Fruit fly (Drosophila melanogaster) whole organism, embryonic: ENCODE results near the gene CG12289.
A peak's percentile ranks its signal among the peaks of the same experiment; 100 is the strongest.

ENCODE experiments used
- Abd-B ChIP-seq: fragments of 200-800 bp; sonication (Bioruptor generic); optimal IDR thresholded peaks from 2 replicates; lab custom pipeline; 2018; ENCODE audit warnings: missing biosample characterization, mild to moderate bottlenecking, missing genetic modification characterization, moderate library complexity
- Ada2b ChIP-seq: fragments of 200-800 bp; sonication (Bioruptor generic); IDR thresholded peaks from 2 replicates; pipeline ENCODE4 v1.3.6; 2022; ENCODE audit warnings: missing biosample characterization, missing genetic modification characterization
- CG10267 ChIP-seq: fragments of 200-800 bp; sonication (Bioruptor generic); optimal IDR thresholded peaks from 2 replicates; lab custom pipeline; 2018; ENCODE audit warnings: missing biosample characterization, mild to moderate bottlenecking, missing genetic modification characterization, moderate library complexity
- CG10543 ChIP-seq: fragments of 200-800 bp; sonication (Bioruptor generic); optimal IDR thresholded peaks from 3 replicates; lab custom pipeline; 2017; ENCODE audit warnings: missing biosample characterization, mild to moderate bottlenecking, missing genetic modification characterization, moderate library complexity
- CG10979 ChIP-seq: fragments of 200-800 bp; sonication (Bioruptor generic); optimal IDR thresholded peaks from 2 replicates; lab custom pipeline; 2018; ENCODE audit warnings: missing biosample characterization, mild to moderate bottlenecking, missing genetic modification characterization, moderate library complexity
- CG11085 ChIP-seq: fragments of 200-800 bp; sonication (Bioruptor generic); IDR thresholded peaks from 2 replicates; pipeline ENCODE4 v1.3.6; 2022; ENCODE audit warnings: missing biosample characterization, missing genetic modification characterization
- CG11398 ChIP-seq: fragments of 200-800 bp; sonication (Bioruptor generic); optimal IDR thresholded peaks from 2 replicates; lab custom pipeline; 2016; ENCODE audit warnings: missing biosample characterization, missing genetic modification characterization
- CG11456 ChIP-seq: fragments of 200-800 bp; sonication (Bioruptor generic); IDR thresholded peaks from 3 replicates; pipeline ENCODE4 v1.3.6; 2022; ENCODE audit warnings: missing biosample characterization, missing genetic modification characterization
- CG12071 ChIP-seq: fragments of 200-800 bp; sonication (Bioruptor generic); optimal IDR thresholded peaks from 3 replicates; lab custom pipeline; 2018; ENCODE audit warnings: missing biosample characterization, mild to moderate bottlenecking, missing genetic modification characterization
- CG13287 ChIP-seq: fragments of 200-800 bp; sonication (Bioruptor generic); IDR thresholded peaks from 2 replicates; pipeline ENCODE4 v1.3.6; 2022; ENCODE audit warnings: missing biosample characterization, missing genetic modification characterization; ENCODE audit not compliant: partially characterized antibody
- CG14441 ChIP-seq: fragments of 200-800 bp; sonication (Bioruptor generic); IDR thresholded peaks from 2 replicates; pipeline ENCODE4 v1.3.6; 2022; ENCODE audit warnings: missing biosample characterization, missing genetic modification characterization
- CG17186 ChIP-seq: fragments of 200-800 bp; sonication (Bioruptor generic); optimal IDR thresholded peaks from 3 replicates; lab custom pipeline; 2017; ENCODE audit warnings: missing biosample characterization, missing genetic modification reagents, missing genetic modification characterization
- CG17359 ChIP-seq: fragments of 200-800 bp; sonication (Bioruptor generic); optimal IDR thresholded peaks from 3 replicates; lab custom pipeline; 2018; ENCODE audit warnings: missing biosample characterization, mild to moderate bottlenecking, missing genetic modification characterization, moderate library complexity
- CG17568 ChIP-seq: fragments of 200-800 bp; sonication (Bioruptor generic); optimal IDR thresholded peaks from 2 replicates; lab custom pipeline; 2018; ENCODE audit warnings: missing biosample characterization, mild to moderate bottlenecking, missing genetic modification characterization, moderate library complexity
- CG18262 ChIP-seq: fragments of 200-800 bp; optimal IDR thresholded peaks from 3 replicates; lab custom pipeline; 2019; ENCODE audit warnings: missing biosample characterization, mild to moderate bottlenecking, missing genetic modification characterization, moderate library complexity
- CG18619 ChIP-seq: fragments of 200-800 bp; sonication (Bioruptor generic); optimal IDR thresholded peaks from 3 replicates; lab custom pipeline; 2017; ENCODE audit warnings: missing biosample characterization, mild to moderate bottlenecking, missing genetic modification characterization
- CG2678 ChIP-seq: fragments of 200-800 bp; sonication (Bioruptor generic); optimal IDR thresholded peaks from 3 replicates; lab custom pipeline; 2019; ENCODE audit warnings: missing biosample characterization, mild to moderate bottlenecking, missing genetic modification characterization, moderate library complexity
- CG2889 ChIP-seq: fragments of 200-800 bp; sonication (Bioruptor generic); IDR thresholded peaks from 3 replicates; pipeline ENCODE4 v1.3.6; 2022; ENCODE audit warnings: missing biosample characterization, missing genetic modification characterization
- CG31224 ChIP-seq: fragments of 200-800 bp; sonication (Bioruptor generic); IDR thresholded peaks from 2 replicates; pipeline ENCODE4 v1.3.6; 2022; ENCODE audit warnings: missing biosample characterization, missing genetic modification characterization
- CG31388 ChIP-seq: fragments of 200-800 bp; sonication (Bioruptor generic); optimal IDR thresholded peaks from 2 replicates; lab custom pipeline; 2016; ENCODE audit warnings: missing biosample characterization, missing genetic modification characterization
- CG3726 ChIP-seq: fragments of 200-800 bp; sonication (Bioruptor generic); IDR thresholded peaks from 3 replicates; pipeline ENCODE4, ENCODE4 v1.3.6; 2022; ENCODE audit warnings: missing biosample characterization, missing genetic modification characterization
- CG43689 ChIP-seq: fragments of 200-800 bp; sonication (Bioruptor generic); IDR thresholded peaks from 2 replicates; pipeline ENCODE4 v1.3.6; 2022; ENCODE audit warnings: missing biosample characterization, missing genetic modification characterization
- CG4404 ChIP-seq: fragments of 200-800 bp; sonication (Bioruptor generic); IDR thresholded peaks from 2 replicates; pipeline ENCODE4 v1.3.6; 2022; ENCODE audit warnings: missing biosample characterization, missing genetic modification characterization
- CG6689 ChIP-seq: fragments of 200-800 bp; sonication (Bioruptor generic); IDR thresholded peaks from 2 replicates; pipeline ENCODE4 v1.3.6; 2022; ENCODE audit warnings: missing biosample characterization, missing genetic modification characterization
- CG7271 ChIP-seq: fragments of 200-800 bp; sonication (Bioruptor generic); optimal IDR thresholded peaks from 2 replicates; lab custom pipeline; 2018; ENCODE audit warnings: missing biosample characterization, mild to moderate bottlenecking, missing genetic modification characterization, moderate library complexity
- CG7357 ChIP-seq: fragments of 200-800 bp; sonication (Bioruptor generic); IDR thresholded peaks from 3 replicates; pipeline ENCODE4 v1.3.6; 2022; ENCODE audit warnings: missing biosample characterization, missing genetic modification characterization
- CG9876 ChIP-seq: fragments of 200-800 bp; sonication (Bioruptor generic); optimal IDR thresholded peaks from 2 replicates; lab custom pipeline; 2016; ENCODE audit warnings: missing biosample characterization, missing genetic modification characterization
- Dll ChIP-seq: fragments of 200-800 bp; sonication (Bioruptor generic); IDR thresholded peaks from 4 replicates; pipeline ENCODE4 v1.3.6; 2022; ENCODE audit warnings: missing biosample characterization, missing genetic modification characterization; ENCODE audit not compliant: partially characterized antibody
- Doc2 ChIP-seq: fragments of 200-800 bp; sonication (Bioruptor generic); IDR thresholded peaks from 2 replicates; pipeline ENCODE4 v1.3.6; 2022; ENCODE audit warnings: missing biosample characterization, missing genetic modification characterization
- Drgx ChIP-seq: fragments of 200-800 bp; sonication (Bioruptor generic); IDR thresholded peaks from 2 replicates; pipeline ENCODE4 v1.3.6; 2022; ENCODE audit warnings: missing biosample characterization, missing genetic modification characterization
- Fer1 ChIP-seq: fragments of 200-800 bp; sonication (Bioruptor generic); optimal IDR thresholded peaks from 2 replicates; lab custom pipeline; 2017; ENCODE audit warnings: missing biosample characterization, mild to moderate bottlenecking, missing genetic modification characterization
- Hr39 ChIP-seq: fragments of >200 bp; optimal IDR thresholded peaks from 2 replicates; lab custom pipeline; 2017
- Hr51 ChIP-seq, 2 experiments: fragments of 200-800 bp; sonication (Bioruptor generic); optimal IDR thresholded peaks; 2 replicates in 1 of 2; 3 replicates in 1 of 2; lab custom pipeline; 2016 to 2018; ENCODE audit warnings: missing biosample characterization in 2 of 2, missing genetic modification characterization in 2 of 2, mild to moderate bottlenecking in 1 of 2, moderate library complexity in 1 of 2
- Nf-YB ChIP-seq: fragments of 200-800 bp; sonication (Bioruptor generic); optimal IDR thresholded peaks from 3 replicates; lab custom pipeline; 2019; ENCODE audit warnings: missing biosample characterization, mild to moderate bottlenecking, missing genetic modification characterization, moderate library complexity
- NfI ChIP-seq: fragments of 200-800 bp; sonication (Bioruptor generic); optimal IDR thresholded peaks from 3 replicates; lab custom pipeline; 2018; ENCODE audit warnings: missing biosample characterization, mild to moderate bottlenecking, missing genetic modification characterization, moderate library complexity
- Oli ChIP-seq: fragments of 200-800 bp; sonication (Bioruptor generic); optimal IDR thresholded peaks from 2 replicates; lab custom pipeline; 2018; ENCODE audit warnings: missing biosample characterization, mild to moderate bottlenecking, missing genetic modification characterization, moderate library complexity
- Sin3A ChIP-seq: fragments of >200 bp; optimal IDR thresholded peaks from 2 replicates; lab custom pipeline; 2018
- Stat92E ChIP-seq, 3 experiments: fragments of >200 bp in 2 of 3; fragments of 200-800 bp in 1 of 3; sonication (Bioruptor generic) in 1 of 3; optimal IDR thresholded peaks; 2 replicates each; lab custom pipeline; 2017 to 2019; ENCODE audit warnings: missing biosample characterization in 3 of 3, missing genetic modification characterization in 3 of 3, mild to moderate bottlenecking in 1 of 3, moderate library complexity in 1 of 3
- ap ChIP-seq: fragments of 200-800 bp; sonication (Bioruptor generic); IDR thresholded peaks from 2 replicates; pipeline ENCODE4 v1.3.6; 2022; ENCODE audit warnings: missing biosample characterization, missing genetic modification characterization
- ash1 ChIP-seq: fragments of 200-800 bp; sonication (Bioruptor generic); optimal IDR thresholded peaks from 2 replicates; lab custom pipeline; 2018; ENCODE audit warnings: missing biosample characterization, mild to moderate bottlenecking, missing genetic modification characterization
- bsh ChIP-seq, 2 experiments: fragments of 200-800 bp; sonication (Bioruptor generic); optimal IDR thresholded peaks; 2 replicates each; lab custom pipeline; 2017 to 2018; ENCODE audit warnings: mild to moderate bottlenecking in 2 of 2, missing biosample characterization in 2 of 2, missing genetic modification characterization in 2 of 2, moderate library complexity in 1 of 2
- caup ChIP-seq: fragments of 200-800 bp; sonication (Bioruptor generic); optimal IDR thresholded peaks from 3 replicates; lab custom pipeline; 2017; ENCODE audit warnings: missing biosample characterization, mild to moderate bottlenecking, missing genetic modification characterization, moderate library complexity; ENCODE audit not compliant: severe bottlenecking
- chn ChIP-seq: fragments of 200-800 bp; sonication (Bioruptor generic); optimal IDR thresholded peaks from 2 replicates; lab custom pipeline; 2016; ENCODE audit warnings: missing biosample characterization, missing genetic modification characterization
- dysf ChIP-seq: fragments of 200-800 bp; sonication (Bioruptor generic); IDR thresholded peaks from 3 replicates; pipeline ENCODE4 v1.3.6; 2022; ENCODE audit warnings: missing biosample characterization, missing genetic modification characterization
- lmd ChIP-seq: fragments of 200-800 bp; sonication (Bioruptor generic); IDR thresholded peaks from 2 replicates; pipeline ENCODE4 v1.3.6; 2022; ENCODE audit warnings: missing biosample characterization, missing genetic modification characterization
- nmo ChIP-seq: fragments of 200-800 bp; sonication (Bioruptor generic); optimal IDR thresholded peaks from 2 replicates; lab custom pipeline; 2018; ENCODE audit warnings: missing biosample characterization, mild to moderate bottlenecking, missing genetic modification characterization, moderate library complexity
- phol ChIP-seq: fragments of 200-800 bp; sonication (Bioruptor generic); optimal IDR thresholded peaks from 3 replicates; lab custom pipeline; 2018; ENCODE audit warnings: missing biosample characterization, mild to moderate bottlenecking, missing genetic modification characterization, moderate library complexity
- row ChIP-seq: fragments of 200-800 bp; sonication (Bioruptor generic); IDR thresholded peaks from 3 replicates; pipeline ENCODE4 v1.3.6; 2022; ENCODE audit warnings: missing biosample characterization, missing genetic modification characterization
- trem ChIP-seq: fragments of 200-800 bp; optimal IDR thresholded peaks from 3 replicates; lab custom pipeline; 2019; ENCODE audit warnings: missing biosample characterization, mild to moderate bottlenecking, missing genetic modification characterization, moderate library complexity
- zen ChIP-seq: fragments of 200-800 bp; sonication (Bioruptor generic); optimal IDR thresholded peaks from 3 replicates; lab custom pipeline; 2018; ENCODE audit warnings: missing biosample characterization, mild to moderate bottlenecking, missing genetic modification characterization, moderate library complexity

The CG12289 gene

dm6 chr3L:11465371-11465914 lies 7.2 kb upstream of the CG12289 start, which contains the start of gene Fum3 (continued):
- no peak for TF ChIP-seq CG17568
- peak; percentile 21 for TF ChIP-seq CG2678 (tag; lab: Kevin White, UChicago)
- TF ChIP-seq Oli (tag; lab: Kevin White, UChicago) = no peak
- TF ChIP-seq nmo (GFP tag; lab: Kevin White, UChicago) = peak; percentile 25
- TF ChIP-seq CG7357 = 0 out of 3 replicates have a peak, but pooled peaks have one; percentile 24
- no peak for TF ChIP-seq Hr39 (lab: Kevin White, UChicago)
- no peak for TF ChIP-seq CG11456 (GFP tag; lab: Robert Waterston, UW)
- no peak for TF ChIP-seq Nf-YB (GFP tag; lab: Kevin White, UChicago)
- no peak for TF ChIP-seq Fer1
- TF ChIP-seq CG13287 (GFP tag; lab: Robert Waterston, UW) = no peak
- TF ChIP-seq CG17186 (GFP tag; lab: Kevin White, UChicago) = no peak
- no peak for TF ChIP-seq Doc2 (GFP tag; lab: Robert Waterston, UW)
- peak; percentile 50 for TF ChIP-seq zen
- TF ChIP-seq CG7271 (tag; lab: Kevin White, UChicago) = peak; percentile 59
- no peak for TF ChIP-seq CG31224 (GFP tag; lab: Robert Waterston, UW)
- TF ChIP-seq dysf = peak; percentile 35; the same call in 1 of the 3 replicates
- TF ChIP-seq CG12071 = no peak
- TF ChIP-seq CG4404 (GFP tag; lab: Robert Waterston, UW) = peak; percentile 35; the same call in 1 of the 2 replicates
- no peak for TF ChIP-seq CG9876
- TF ChIP-seq Stat92E (GFP tag; optimal IDR thresholded peaks at IDR 0.05; lab: Kevin White, UChicago) = no peak
- peak; percentile 13 for TF ChIP-seq CG10267
- TF ChIP-seq ap (GFP tag; lab: Robert Waterston, UW) = 0 out of 2 replicates have a peak, but pooled peaks have one; percentile 19
- TF ChIP-seq CG11085 (GFP tag; lab: Robert Waterston, UW) = no peak
- TF ChIP-seq CG10979 = peak; percentile 24
- TF ChIP-seq row = peak; percentile 45
- TF ChIP-seq CG11398 (GFP tag; lab: Kevin White, UChicago) = no peak
- TF ChIP-seq bsh (GFP tag; optimal IDR thresholded peaks at IDR 0.05; lab: Kevin White, UChicago) = peak in 1 of 2 experiments; percentile 12
- TF ChIP-seq Abd-B = no peak
- no peak for TF ChIP-seq NfI (GFP tag; lab: Kevin White, UChicago)
- TF ChIP-seq CG14441 (GFP tag; lab: Robert Waterston, UW) = peak; percentile 13; the same call in 1 of the 2 replicates
- TF ChIP-seq CG31388 (GFP tag; lab: Kevin White, UChicago) = no peak
- no peak for TF ChIP-seq caup (GFP tag; lab: Kevin White, UChicago)
- TF ChIP-seq CG17359 (tag; lab: Kevin White, UChicago) = peak; percentile 27
- TF ChIP-seq CG6689 = peak; percentile 50; the same call in 1 of the 2 replicates
- peak; percentile 29 for TF ChIP-seq phol (tag; lab: Kevin White, UChicago)
- TF ChIP-seq CG18619 (GFP tag; lab: Kevin White, UChicago) = no peak
- no peak for TF ChIP-seq CG43689
- no peak for TF ChIP-seq trem
- TF ChIP-seq Sin3A = no peak
- TF ChIP-seq Ada2b (GFP tag; lab: Robert Waterston, UW) = peak; percentile 37; the same call in 1 of the 2 replicates
- TF ChIP-seq lmd (GFP tag; lab: Robert Waterston, UW) = peak; percentile 27; the same call in 1 of the 2 replicates
- TF ChIP-seq chn (GFP tag; lab: Kevin White, UChicago) = no peak
- no peak for TF ChIP-seq Hr51 (GFP tag; optimal IDR thresholded peaks at IDR 0.05; lab: Kevin White, UChicago)
- TF ChIP-seq CG10543 (GFP tag; lab: Kevin White, UChicago) = no peak
- no peak for TF ChIP-seq CG2889
- TF ChIP-seq Drgx (GFP tag; lab: Robert Waterston, UW) = no peak
- TF ChIP-seq Dll (GFP tag; lab: Robert Waterston, UW) = no peak
- TF ChIP-seq CG3726 = no peak
- peak; percentile 31 for TF ChIP-seq CG18262
- no peak for TF ChIP-seq ash1 (GFP tag; lab: Kevin White, UChicago)
